Worm (Caenorhabditis elegans) whole organism, L1 larva: ENCODE results near the gene mua-3.

ENCODE experiments used
- mef-2 ChIP-seq: fragments of 150-350 bp; optimal IDR thresholded peaks from 2 replicates; lab custom pipeline; 2014; ENCODE audit warnings: missing biosample characterization, missing genetic modification characterization
- nhr-47 ChIP-seq: sonication (generic microtip); optimal IDR thresholded peaks from 2 replicates; lab custom pipeline; 2016; ENCODE audit warnings: mild to moderate bottlenecking, missing genetic modification characterization, moderate library complexity, missing compliant biosample characterization
- unc-62 ChIP-seq: fragments of 150-350 bp; optimal IDR thresholded peaks from 2 replicates; lab custom pipeline; 2014; ENCODE audit warnings: missing biosample characterization, missing genetic modification reagents, missing genetic modification characterization
- zip-4 ChIP-seq: fragments of 200-800 bp; sonication (Bioruptor generic); optimal IDR thresholded peaks from 2 replicates; lab custom pipeline; 2018; ENCODE audit warnings: mild to moderate bottlenecking, missing genetic modification characterization, moderate library complexity, missing compliant biosample characterization
- ztf-11 ChIP-seq, 2 experiments: sonication (generic microtip); optimal IDR thresholded peaks; 2 replicates each; lab custom pipeline; 2016 to 2017; ENCODE audit warnings: missing genetic modification characterization in 2 of 2, missing biosample characterization in 1 of 2, missing compliant biosample characterization in 1 of 2

- TF ChIP-seq mef-2 (tag; lab: Kevin White, UChicago) (no peak), nhr-47 (tag; lab: Kevin White, UChicago) (no peak), unc-62 (no peak), ztf-11 (tag; optimal IDR thresholded peaks at IDR 0.05; lab: Kevin White, UChicago) (no peak), zip-4 (GFP tag; lab: Kevin White, UChicago) (no peak)
Observed at ce11 chrIII:10154993-10155392, 5.5 kb upstream of the mua-3 start.
